Fruit fly (Drosophila melanogaster): ENCODE results near the gene Zcchc7.

Gene Zcchc7

DNA sequence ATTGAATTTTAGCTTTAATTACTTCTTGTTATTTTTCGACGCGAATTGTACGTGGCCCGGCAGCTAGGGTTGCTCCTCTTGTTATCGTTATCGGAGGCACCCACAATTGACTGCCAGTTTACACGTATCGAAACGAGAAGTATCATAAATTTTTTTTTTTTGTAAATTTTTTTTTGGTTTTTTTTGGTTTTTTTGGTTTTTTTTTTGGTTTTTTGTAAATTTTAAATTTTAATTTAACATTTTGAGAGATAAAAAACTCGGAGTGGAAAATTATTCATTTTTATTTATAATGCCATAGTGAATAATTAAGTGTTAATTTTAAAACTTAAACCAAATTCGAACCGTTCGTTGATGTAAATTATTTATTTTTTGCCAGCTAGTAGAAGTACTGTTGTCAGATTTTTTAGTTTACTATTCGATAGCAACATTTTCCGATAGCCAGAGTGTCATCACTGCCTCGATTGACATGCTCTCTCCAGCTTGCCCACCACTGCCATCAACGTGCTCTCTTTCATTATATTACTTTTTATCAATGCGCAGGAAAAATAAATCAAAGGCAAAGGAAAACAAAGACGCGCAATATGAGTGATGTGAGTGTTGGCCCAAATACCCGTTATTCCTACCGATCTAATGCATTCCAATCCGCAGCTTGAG lies at the start of gene Zcchc7, which contains the start of gene kud:
Zcchc7 (plus strand) TSS at position 467 of the 654 bp plus-strand sequence.
kud (minus strand) TSS at position 72 of the 654 bp plus-strand sequence.
- no peak for TF ChIP-seq EcR (GFP tag; optimal IDR thresholded peaks at IDR 0.05)
- no peak for TF ChIP-seq CG8478 (optimal IDR thresholded peaks at IDR 0.05)
- no peak for TF ChIP-seq Dll (optimal IDR thresholded peaks at IDR 0.05)

DNA sequence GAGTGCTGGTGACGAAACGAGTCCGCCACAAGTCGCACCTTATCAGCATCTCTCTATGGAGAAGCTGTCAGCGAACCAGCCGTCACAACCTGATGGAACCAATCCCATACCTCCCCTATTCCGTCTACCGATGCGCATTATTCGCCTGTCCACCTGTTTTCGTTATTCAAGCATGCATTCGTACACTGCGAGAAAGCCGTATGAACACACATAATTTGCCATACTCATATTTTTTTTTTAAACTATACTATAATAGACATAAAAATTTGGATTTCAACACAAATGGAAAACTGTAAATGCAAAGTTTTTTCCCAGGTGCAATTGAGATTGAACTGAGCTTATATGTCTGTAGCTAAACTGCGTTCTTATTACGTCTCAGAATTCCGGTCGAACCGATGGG lies 48.6 kb upstream of the Zcchc7 start:
- TF ChIP-seq CG8478 (optimal IDR thresholded peaks at IDR 0.05) (no peak), psq (optimal IDR thresholded peaks at IDR 0.05) (no peak), Dll (optimal IDR thresholded peaks at IDR 0.05) (no peak), usp (GFP tag; optimal IDR thresholded peaks at IDR 0.05) (no peak), pan (optimal IDR thresholded peaks at IDR 0.05) (no peak), EcR (GFP tag; optimal IDR thresholded peaks at IDR 0.05) (no peak)

DNA sequence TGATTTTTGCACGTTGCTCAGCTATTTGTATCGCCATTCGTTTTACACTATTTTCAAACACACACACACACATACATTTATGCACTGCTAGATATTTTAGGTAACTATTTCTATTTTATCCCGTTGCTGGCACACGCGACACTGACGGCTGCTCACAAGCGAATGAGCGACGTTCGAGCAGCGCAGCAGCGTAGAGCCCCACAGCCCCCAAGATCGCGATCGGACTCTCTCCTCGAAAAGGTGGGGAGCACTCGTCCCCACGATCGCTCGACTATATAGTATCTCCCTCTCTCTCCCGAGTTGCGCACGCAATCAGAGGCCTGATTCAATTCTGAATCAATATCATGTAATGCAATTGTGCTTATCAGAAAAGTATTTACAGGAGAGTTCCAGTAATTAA lies 45.2 kb upstream of the Zcchc7 start:
- TF ChIP-seq EcR (GFP tag; optimal IDR thresholded peaks at IDR 0.05) (no peak), psq (optimal IDR thresholded peaks at IDR 0.05) (no peak), CG8478 (optimal IDR thresholded peaks at IDR 0.05) (no peak), pan (optimal IDR thresholded peaks at IDR 0.05) (no peak), usp (GFP tag; optimal IDR thresholded peaks at IDR 0.05) (no peak), Dll (optimal IDR thresholded peaks at IDR 0.05) (no peak)

DNA sequence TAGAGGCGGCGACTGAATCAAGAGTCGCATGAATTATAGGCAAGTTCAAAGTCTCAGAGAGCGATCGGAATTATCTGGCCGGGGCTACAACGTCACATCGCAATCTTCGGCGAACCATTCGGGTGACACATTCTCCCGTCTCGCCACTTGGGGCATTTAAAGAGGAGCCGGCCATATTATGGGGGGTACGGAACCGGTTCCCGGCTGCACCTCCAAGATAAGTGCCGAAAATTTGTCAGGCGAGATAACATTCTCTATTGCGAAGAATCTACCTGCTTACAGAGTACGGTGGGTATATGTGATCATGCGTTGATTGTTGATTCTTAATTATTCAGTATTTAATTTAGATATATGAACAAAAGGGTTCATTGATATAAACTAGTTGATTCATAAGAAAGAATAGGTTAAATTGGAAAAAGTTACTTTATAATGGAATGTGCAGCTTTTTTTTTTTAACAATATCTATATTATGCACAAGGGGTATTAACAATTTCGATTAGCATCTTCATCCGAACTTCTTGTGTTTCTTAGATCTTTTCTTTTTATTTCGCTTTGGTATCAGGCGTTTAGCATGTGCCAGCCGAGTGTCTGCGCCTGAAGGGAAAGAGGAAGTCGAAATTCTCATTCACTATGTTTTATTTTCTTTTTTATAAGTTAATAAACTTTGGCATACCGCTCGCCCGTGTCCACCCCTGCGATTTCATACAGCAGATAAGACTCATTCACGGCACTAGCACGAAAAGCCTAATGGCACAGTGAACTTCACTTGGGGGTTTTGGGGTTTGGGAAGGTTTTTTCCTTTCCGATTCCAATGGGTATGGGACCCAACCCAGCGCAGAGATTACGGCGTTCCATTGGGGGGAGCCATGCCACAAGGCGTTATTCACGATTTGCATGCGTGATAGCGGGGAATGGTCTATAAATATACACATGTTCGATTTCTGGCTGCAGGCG lies 43.4 kb upstream of the Zcchc7 start:
- TF ChIP-seq usp (GFP tag; optimal IDR thresholded peaks at IDR 0.05) (no peak), pan (optimal IDR thresholded peaks at IDR 0.05) (peak; percentile 29)

DNA sequence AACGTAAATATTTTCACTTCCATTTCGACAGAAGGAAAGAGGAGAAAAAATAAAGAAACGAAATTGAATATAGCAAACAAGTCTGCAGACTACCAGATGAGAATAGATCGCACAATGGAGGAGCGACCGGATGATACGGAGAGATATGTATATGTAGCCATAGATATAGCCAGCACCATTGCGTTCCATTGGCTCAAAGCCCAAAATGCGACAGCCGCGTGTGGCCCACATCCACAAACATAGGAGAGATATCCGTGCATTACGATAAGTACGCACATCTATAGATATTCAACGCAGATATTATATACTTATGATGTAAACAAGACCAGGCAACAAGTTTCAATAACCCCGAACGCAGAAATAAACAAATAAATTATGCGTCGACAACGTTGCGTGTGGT lies 41.9 kb upstream of the Zcchc7 start:
- TF ChIP-seq psq (optimal IDR thresholded peaks at IDR 0.05), result no peak
- TF ChIP-seq EcR (GFP tag; optimal IDR thresholded peaks at IDR 0.05), result no peak
- no peak for TF ChIP-seq pan (optimal IDR thresholded peaks at IDR 0.05)
- no peak for TF ChIP-seq Dll (optimal IDR thresholded peaks at IDR 0.05)
- no peak for TF ChIP-seq CG8478 (optimal IDR thresholded peaks at IDR 0.05)
- TF ChIP-seq usp (GFP tag; optimal IDR thresholded peaks at IDR 0.05), result no peak

DNA sequence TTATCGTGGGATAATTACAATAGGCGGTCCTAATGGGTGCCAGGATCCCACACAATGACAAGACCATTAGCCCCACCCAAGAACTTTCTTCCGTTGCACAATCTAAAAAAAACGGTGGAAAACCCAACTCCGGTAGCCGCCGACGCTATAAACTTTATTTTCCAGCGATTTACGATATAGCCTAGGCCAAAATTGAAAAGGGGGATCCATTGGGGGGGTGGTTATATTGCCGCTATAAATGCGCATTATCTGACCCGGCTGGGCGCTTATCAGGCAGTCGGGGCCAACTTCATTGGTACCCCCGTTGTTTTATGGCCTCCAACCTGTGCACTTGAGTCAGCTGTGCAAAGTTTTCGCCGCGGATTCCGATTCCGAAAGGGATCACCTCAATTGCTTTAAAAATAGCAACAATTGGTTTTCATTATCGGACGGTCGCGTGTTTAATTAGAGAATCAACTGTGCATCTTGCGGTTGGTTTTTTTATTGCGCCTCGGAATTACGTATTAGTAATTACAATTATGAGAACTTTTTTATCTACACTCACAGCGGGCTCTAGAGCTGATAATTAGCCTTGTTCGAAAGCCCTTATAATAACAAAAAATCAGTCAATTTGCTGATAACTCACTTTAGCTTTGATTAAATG lies 41.4 kb upstream of the Zcchc7 start:
- no peak for TF ChIP-seq CG8478 (optimal IDR thresholded peaks at IDR 0.05)
- TF ChIP-seq pan (optimal IDR thresholded peaks at IDR 0.05), result no peak
- no peak for TF ChIP-seq psq (optimal IDR thresholded peaks at IDR 0.05)
- TF ChIP-seq Dll (optimal IDR thresholded peaks at IDR 0.05), result no peak
- TF ChIP-seq usp (GFP tag; optimal IDR thresholded peaks at IDR 0.05), result no peak
- no peak for TF ChIP-seq EcR (GFP tag; optimal IDR thresholded peaks at IDR 0.05)

DNA sequence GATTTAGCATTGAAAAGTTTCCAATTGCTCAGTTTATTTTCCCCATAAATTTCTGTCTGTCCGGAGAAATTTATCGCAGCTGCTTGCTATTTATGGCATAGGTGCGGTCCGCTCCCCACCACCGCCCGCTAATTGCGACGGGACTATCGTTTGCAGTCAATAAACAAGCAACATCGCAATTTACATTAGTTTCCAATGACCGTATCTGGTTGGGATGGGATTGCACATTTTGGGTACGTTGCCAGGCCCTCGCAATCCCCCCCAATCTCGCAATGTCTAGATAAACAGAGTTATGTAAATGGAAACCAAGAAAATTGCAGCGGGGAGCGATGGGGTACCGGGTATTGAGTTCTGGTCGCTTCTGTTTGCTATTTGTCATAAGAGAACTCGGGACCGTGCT lies 40.6 kb upstream of the Zcchc7 start, which contains the start of gene nudC:
nudC (plus strand) TSS at position 368 of the 400 bp plus-strand sequence.
- TF ChIP-seq EcR (GFP tag; optimal IDR thresholded peaks at IDR 0.05) (no peak), usp (GFP tag; optimal IDR thresholded peaks at IDR 0.05) (no peak), pan (optimal IDR thresholded peaks at IDR 0.05) (no peak), CG8478 (optimal IDR thresholded peaks at IDR 0.05) (no peak), Dll (optimal IDR thresholded peaks at IDR 0.05) (no peak), psq (optimal IDR thresholded peaks at IDR 0.05) (no peak)

DNA sequence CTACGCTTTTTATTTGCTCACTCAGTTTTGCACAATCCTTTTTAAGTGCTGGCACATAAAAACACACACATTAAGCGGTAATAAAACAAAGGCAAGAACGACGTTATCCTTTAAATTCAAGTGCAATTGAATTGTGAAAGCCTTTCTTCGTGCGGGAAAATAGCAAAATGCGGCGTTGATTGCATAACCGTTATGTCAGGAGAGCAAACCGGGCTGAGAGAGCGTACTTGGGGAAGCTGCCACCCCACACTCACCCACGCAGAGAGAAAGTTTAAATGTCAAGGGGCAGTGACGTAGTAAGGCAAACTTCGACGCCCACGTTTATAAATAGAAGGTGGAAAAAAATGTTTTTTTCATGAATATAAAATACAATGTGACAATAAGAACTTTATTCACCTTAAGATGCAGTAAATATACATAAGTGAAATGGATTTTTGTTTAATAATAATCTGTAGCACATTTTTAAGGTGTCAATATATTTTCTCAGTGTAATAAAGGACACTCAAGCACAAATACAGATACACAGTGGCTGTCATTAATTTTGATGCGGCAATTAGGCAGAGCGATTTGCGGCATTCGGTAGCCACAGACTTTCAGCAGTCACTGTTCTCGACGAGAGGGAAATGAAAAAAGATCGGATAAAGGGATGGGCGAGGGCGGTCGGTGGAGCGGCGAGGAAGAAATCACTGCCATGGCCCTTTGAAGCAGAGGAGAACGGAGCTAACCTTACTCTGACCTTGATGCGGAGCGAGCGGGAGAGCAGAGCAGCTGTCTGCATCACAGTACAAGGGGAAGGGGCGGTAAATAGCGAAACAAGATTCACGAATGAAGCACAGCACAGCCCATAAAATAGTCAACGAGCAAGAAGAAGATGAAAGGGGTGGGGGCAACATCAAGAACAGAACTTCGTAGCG lies 39.1 kb upstream of the Zcchc7 start:
- no peak for TF ChIP-seq CG8478 (optimal IDR thresholded peaks at IDR 0.05)
- TF ChIP-seq psq (optimal IDR thresholded peaks at IDR 0.05), result no peak
- TF ChIP-seq EcR (GFP tag; optimal IDR thresholded peaks at IDR 0.05), result peak in 1 of 2 experiments; percentile 6
- TF ChIP-seq Dll (optimal IDR thresholded peaks at IDR 0.05), result no peak

DNA sequence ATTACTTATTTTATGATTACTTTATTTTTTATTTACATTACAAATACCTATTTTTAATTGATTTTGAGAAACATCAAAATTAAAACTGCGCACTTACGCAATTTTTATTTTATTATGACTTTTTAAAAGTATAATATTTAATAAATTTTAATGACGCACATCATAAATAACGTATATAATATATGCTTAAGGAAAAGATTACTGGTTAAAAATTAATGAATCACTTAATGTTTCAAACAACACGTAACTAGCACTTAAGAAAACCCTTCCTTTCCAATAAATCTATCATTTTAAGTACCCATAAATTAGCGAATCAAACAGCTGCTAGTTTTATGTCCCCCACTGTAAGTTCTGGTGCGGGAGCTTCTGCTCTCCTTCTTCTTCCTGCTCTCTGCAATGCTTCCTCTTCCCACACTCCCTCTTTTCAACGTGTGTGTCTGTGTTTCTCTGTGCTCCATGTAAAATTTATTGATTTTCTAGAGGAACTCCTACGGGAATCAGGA lies 38.3 kb upstream of the Zcchc7 start:
- TF ChIP-seq psq (optimal IDR thresholded peaks at IDR 0.05) (no peak), Dll (optimal IDR thresholded peaks at IDR 0.05) (no peak), usp (GFP tag; optimal IDR thresholded peaks at IDR 0.05) (no peak), EcR (GFP tag; optimal IDR thresholded peaks at IDR 0.05) (no peak), pan (optimal IDR thresholded peaks at IDR 0.05) (no peak), CG8478 (optimal IDR thresholded peaks at IDR 0.05) (no peak)

DNA sequence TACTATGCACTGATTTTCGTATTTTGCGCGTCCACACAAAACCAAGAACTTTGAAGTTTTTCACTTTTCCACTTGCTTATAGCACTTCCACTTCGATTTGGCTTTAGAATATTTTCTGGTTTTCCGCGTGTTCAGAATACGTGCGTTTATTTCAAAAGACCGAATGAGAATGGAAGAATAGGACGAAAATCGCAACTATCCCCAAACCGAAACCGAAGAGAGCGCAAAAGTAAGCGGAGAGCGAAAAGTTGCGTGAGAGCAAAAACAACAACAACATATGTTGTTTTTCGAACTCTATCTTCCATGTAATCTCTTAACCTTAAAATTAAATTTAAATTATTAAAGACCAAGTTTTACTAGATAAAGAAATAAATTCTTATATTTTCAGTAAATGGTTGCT lies 37.6 kb upstream of the Zcchc7 start, which contains the start of gene CG9674:
CG9674 (minus strand) TSS at position 174 of the 400 bp plus-strand sequence.
- TF ChIP-seq CG8478 (optimal IDR thresholded peaks at IDR 0.05) (no peak), usp (GFP tag; optimal IDR thresholded peaks at IDR 0.05) (no peak), psq (optimal IDR thresholded peaks at IDR 0.05) (no peak), Dll (optimal IDR thresholded peaks at IDR 0.05) (no peak), pan (optimal IDR thresholded peaks at IDR 0.05) (no peak), EcR (GFP tag; optimal IDR thresholded peaks at IDR 0.05) (no peak)

DNA sequence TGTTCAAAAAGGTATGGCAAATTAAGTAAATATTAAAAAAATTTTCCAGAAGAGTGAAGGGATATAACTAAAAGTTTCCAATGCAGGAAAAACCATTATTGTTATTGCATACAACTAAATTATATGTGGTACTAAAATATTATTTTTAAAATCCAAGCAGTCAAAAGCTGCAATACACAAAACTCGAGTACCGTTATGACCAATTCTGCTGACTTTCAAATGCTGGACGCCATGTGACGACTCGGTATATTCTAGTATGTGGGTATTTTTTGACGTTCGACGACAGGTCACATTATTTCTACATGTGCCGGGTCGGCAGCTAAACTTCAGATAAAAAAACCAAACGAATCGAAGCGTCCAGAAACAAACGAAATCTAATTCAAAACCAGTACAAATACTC lies 37.0 kb upstream of the Zcchc7 start:
- no peak for TF ChIP-seq psq (optimal IDR thresholded peaks at IDR 0.05)
- no peak for TF ChIP-seq pan (optimal IDR thresholded peaks at IDR 0.05)
- no peak for TF ChIP-seq Dll (optimal IDR thresholded peaks at IDR 0.05)
- TF ChIP-seq CG8478 (optimal IDR thresholded peaks at IDR 0.05), result no peak
- no peak for TF ChIP-seq usp (GFP tag; optimal IDR thresholded peaks at IDR 0.05)
- TF ChIP-seq EcR (GFP tag; optimal IDR thresholded peaks at IDR 0.05), result no peak

Measured in whole organism.